Worm (Caenorhabditis elegans) whole organism, late embryonic: Measurements from ENCODE around the gene E02H4.5.

Source experiments
- ceh-48 ChIP-seq: sonication (generic microtip); optimal IDR thresholded peaks from 2 replicates; lab custom pipeline; 2016; ENCODE audit warnings: missing genetic modification characterization, inconsistent platforms, missing compliant biosample characterization
- gmeb-2 ChIP-seq: sonication (generic microtip); optimal IDR thresholded peaks from 2 replicates; lab custom pipeline; 2016; ENCODE audit warnings: missing genetic modification characterization, inconsistent platforms, missing compliant biosample characterization
- hlh-6 ChIP-seq: sonication (generic microtip); optimal IDR thresholded peaks from 2 replicates; lab custom pipeline; 2016; ENCODE audit warnings: missing genotype, missing genetic modification characterization, missing compliant biosample characterization
- pqm-1 ChIP-seq: sonication (generic microtip); optimal IDR thresholded peaks from 2 replicates; lab custom pipeline; 2016; ENCODE audit warnings: missing genetic modification characterization, missing compliant biosample characterization

- TF ChIP-seq pqm-1 (tag; lab: Kevin White, UChicago), result no peak
- TF ChIP-seq ceh-48 (tag; lab: Kevin White, UChicago), result no peak
- TF ChIP-seq hlh-6 (tag; lab: Kevin White, UChicago), result no peak
- no peak for TF ChIP-seq gmeb-2 (tag; lab: Kevin White, UChicago)
These were observed 1.0 kb upstream of the E02H4.5 start, which contains the start of gene E02H4.7 for ce11 chrX:14255973-14256372.
